Worm (Caenorhabditis elegans) whole organism, L2 larva: Measurements from ENCODE around the gene T28C12.1.

Experiments used
- C34F6.9 ChIP-seq: fragments of 150-350 bp; optimal IDR thresholded peaks from 2 replicates; lab custom pipeline; 2014; ENCODE audit warnings: missing biosample characterization, missing genetic modification characterization
- F13H6.1 ChIP-seq: sonication (generic microtip); optimal IDR thresholded peaks from 2 replicates; lab custom pipeline; 2016; ENCODE audit warnings: missing genetic modification characterization, missing compliant biosample characterization
- R02D3.7 ChIP-seq: fragments of 150-350 bp; optimal IDR thresholded peaks from 2 replicates; lab custom pipeline; 2014; ENCODE audit warnings: missing biosample characterization, missing genetic modification characterization
- ceh-82 ChIP-seq: fragments of 150-350 bp; optimal IDR thresholded peaks from 2 replicates; lab custom pipeline; 2014; ENCODE audit warnings: missing biosample characterization, missing genetic modification characterization
- elt-1 ChIP-seq: fragments of 150-350 bp; optimal IDR thresholded peaks from 2 replicates; lab custom pipeline; 2014; ENCODE audit warnings: missing biosample characterization, missing genetic modification characterization
- fos-1 ChIP-seq: fragments of 150-350 bp; optimal IDR thresholded peaks from 2 replicates; lab custom pipeline; 2014; ENCODE audit warnings: missing biosample characterization, missing genetic modification characterization
- gmeb-1 ChIP-seq: fragments of 150-350 bp; optimal IDR thresholded peaks from 2 replicates; lab custom pipeline; 2014; ENCODE audit warnings: missing biosample characterization, missing genetic modification characterization
- nhr-12 ChIP-seq: fragments of 150-350 bp; optimal IDR thresholded peaks from 2 replicates; lab custom pipeline; 2014; ENCODE audit warnings: missing biosample characterization, missing genetic modification characterization
- nhr-23 ChIP-seq: fragments of 150-350 bp; optimal IDR thresholded peaks from 2 replicates; lab custom pipeline; 2014; ENCODE audit warnings: missing biosample characterization, missing genetic modification reagents, missing genetic modification characterization
- nhr-25 ChIP-seq: fragments of 150-350 bp; sonication (generic microtip); optimal IDR thresholded peaks from 3 replicates; lab custom pipeline; 2014; ENCODE audit warnings: missing biosample characterization, missing genetic modification characterization
- unc-39 ChIP-seq: fragments of 150-350 bp; optimal IDR thresholded peaks from 2 replicates; lab custom pipeline; 2014; ENCODE audit warnings: missing biosample characterization, missing genetic modification characterization
- unc-55 ChIP-seq: fragments of 150-350 bp; sonication (generic microtip); optimal IDR thresholded peaks from 3 replicates; lab custom pipeline; 2014; ENCODE audit warnings: missing biosample characterization, missing genetic modification reagents, missing genetic modification characterization
- unc-62 ChIP-seq: fragments of 150-350 bp; optimal IDR thresholded peaks from 2 replicates; lab custom pipeline; 2014; ENCODE audit warnings: missing biosample characterization, missing genetic modification reagents, missing genetic modification characterization

ce11 chrV:6319358-6319757, 12.3 kb upstream of the T28C12.1 start:
- TF ChIP-seq unc-55 (GFP tag; lab: Kevin White, UChicago) (no peak), fos-1 (tag; lab: Kevin White, UChicago) (no peak), C34F6.9 (tag; lab: Kevin White, UChicago) (no peak), F13H6.1 (no peak), unc-62 (no peak), elt-1 (tag; lab: Kevin White, UChicago) (no peak), ceh-82 (no peak), R02D3.7 (tag; lab: Kevin White, UChicago) (no peak), unc-39 (tag; lab: Kevin White, UChicago) (no peak), nhr-23 (tag; lab: Kevin White, UChicago) (no peak), gmeb-1 (tag; lab: Kevin White, UChicago) (no peak), nhr-12 (tag; lab: Kevin White, UChicago) (no peak), nhr-25 (tag; lab: Kevin White, UChicago) (peak; percentile 5)
